Fruit fly (Drosophila melanogaster) whole organism, prepupa: ENCODE data around the gene Sfxn1-3.

Experiments
- Blimp-1 ChIP-seq: fragments of 200-800 bp; sonication (Bioruptor generic); optimal IDR thresholded peaks from 3 replicates; lab custom pipeline; 2017; ENCODE audit warnings: missing biosample characterization, missing genetic modification characterization, mild to moderate bottlenecking, moderate library complexity, missing genetic modification reagents
- CG10669 ChIP-seq: fragments of 200-800 bp; sonication (Bioruptor generic); optimal IDR thresholded peaks from 3 replicates; lab custom pipeline; 2018; ENCODE audit warnings: missing biosample characterization, mild to moderate bottlenecking, missing genetic modification characterization, moderate library complexity
- CG11294 ChIP-seq: fragments of 200-800 bp; sonication (Bioruptor generic); IDR thresholded peaks from 2 replicates; pipeline ENCODE4 v1.3.6; 2022; ENCODE audit warnings: missing biosample characterization, missing genetic modification characterization
- CG11762 ChIP-seq: fragments of 200-800 bp; sonication (Bioruptor generic); optimal IDR thresholded peaks from 3 replicates; lab custom pipeline; 2016; ENCODE audit warnings: missing biosample characterization, missing genetic modification characterization; ENCODE audit not compliant: insufficient read depth
- CG11902 ChIP-seq: fragments of 200-800 bp; sonication (Bioruptor generic); optimal IDR thresholded peaks from 3 replicates; lab custom pipeline; 2016; ENCODE audit warnings: missing biosample characterization, missing genetic modification characterization
- CG15336 ChIP-seq: fragments of 200-800 bp; sonication (Bioruptor generic); IDR thresholded peaks from 2 replicates; pipeline ENCODE4 v1.3.6; 2022; ENCODE audit warnings: missing biosample characterization, missing genetic modification characterization
- CG1621 ChIP-seq: fragments of 200-800 bp; sonication (Bioruptor generic); optimal IDR thresholded peaks from 3 replicates; lab custom pipeline; 2018; ENCODE audit warnings: missing biosample characterization, mild to moderate bottlenecking, missing genetic modification characterization
- CG16779 ChIP-seq: fragments of 200-800 bp; sonication (Bioruptor generic); optimal IDR thresholded peaks from 3 replicates; lab custom pipeline; 2017; ENCODE audit warnings: missing biosample characterization, mild to moderate bottlenecking, missing genetic modification characterization
- CG3032 ChIP-seq: fragments of 200-800 bp; optimal IDR thresholded peaks from 2 replicates; lab custom pipeline; 2019; ENCODE audit warnings: missing biosample characterization, mild to moderate bottlenecking, missing genetic modification characterization, moderate library complexity
- CG32006 ChIP-seq: fragments of 200-800 bp; sonication (Bioruptor generic); optimal IDR thresholded peaks from 3 replicates; lab custom pipeline; 2017; ENCODE audit warnings: missing biosample characterization, mild to moderate bottlenecking, missing genetic modification characterization
- CG34406 ChIP-seq: fragments of 200-800 bp; sonication (Bioruptor generic); optimal IDR thresholded peaks from 3 replicates; lab custom pipeline; 2016; ENCODE audit warnings: missing biosample characterization, missing genetic modification characterization
- CG4318 ChIP-seq: fragments of 200-800 bp; sonication (Bioruptor generic); optimal IDR thresholded peaks from 3 replicates; lab custom pipeline; 2017; ENCODE audit warnings: missing biosample characterization, mild to moderate bottlenecking, missing genetic modification characterization
- CG6163 ChIP-seq: fragments of 200-800 bp; sonication (Bioruptor generic); IDR thresholded peaks from 3 replicates; pipeline ENCODE4 v1.3.6; 2022; ENCODE audit warnings: missing biosample characterization, missing genetic modification characterization
- CG6276 ChIP-seq: fragments of 200-800 bp; sonication (Bioruptor generic); optimal IDR thresholded peaks from 2 replicates; lab custom pipeline; 2017; ENCODE audit warnings: missing biosample characterization, mild to moderate bottlenecking, missing genetic modification characterization
- CG6792 ChIP-seq: fragments of 200-800 bp; sonication (Bioruptor generic); optimal IDR thresholded peaks from 3 replicates; lab custom pipeline; 2016; ENCODE audit warnings: missing biosample characterization, missing genetic modification characterization
- CG6808 ChIP-seq: fragments of 200-800 bp; sonication (Bioruptor generic); optimal IDR thresholded peaks from 3 replicates; lab custom pipeline; 2017; ENCODE audit warnings: missing biosample characterization, missing genetic modification characterization, mild to moderate bottlenecking, moderate library complexity, missing genetic modification reagents
- CG6854 ChIP-seq: fragments of 200-800 bp; sonication (Bioruptor generic); optimal IDR thresholded peaks from 2 replicates; lab custom pipeline; 2017; ENCODE audit warnings: missing biosample characterization, mild to moderate bottlenecking, missing genetic modification characterization
- CG7368 ChIP-seq: fragments of 200-800 bp; sonication (Bioruptor generic); optimal IDR thresholded peaks from 3 replicates; lab custom pipeline; 2016; ENCODE audit warnings: missing biosample characterization, missing genetic modification characterization
- CG8319 ChIP-seq: fragments of 200-800 bp; sonication (Bioruptor generic); optimal IDR thresholded peaks from 3 replicates; lab custom pipeline; 2016; ENCODE audit warnings: missing biosample characterization, missing genetic modification characterization
- CG8632 ChIP-seq: fragments of 200-800 bp; sonication (Bioruptor generic); optimal IDR thresholded peaks from 3 replicates; lab custom pipeline; 2016; ENCODE audit warnings: missing biosample characterization, missing genetic modification characterization
- CG9139 ChIP-seq: fragments of 200-800 bp; sonication (Bioruptor generic); optimal IDR thresholded peaks from 3 replicates; lab custom pipeline; 2017; ENCODE audit warnings: missing biosample characterization, mild to moderate bottlenecking, missing genetic modification characterization
- Eip93F ChIP-seq: fragments of 200-800 bp; sonication (Bioruptor generic); optimal IDR thresholded peaks from 2 replicates; lab custom pipeline; 2016; ENCODE audit warnings: missing biosample characterization, mild to moderate bottlenecking, missing genetic modification characterization
- Ets21C ChIP-seq: fragments of 200-800 bp; sonication (Bioruptor generic); optimal IDR thresholded peaks from 3 replicates; lab custom pipeline; 2016; ENCODE audit warnings: missing biosample characterization, missing genetic modification characterization
- Ets96B ChIP-seq: fragments of 200-800 bp; optimal IDR thresholded peaks from 2 replicates; lab custom pipeline; 2019; ENCODE audit warnings: missing biosample characterization, mild to moderate bottlenecking, missing genetic modification characterization, moderate library complexity
- Gug ChIP-seq: fragments of 200-800 bp; sonication (Bioruptor generic); IDR thresholded peaks from 2 replicates; pipeline ENCODE4 v1.3.6; 2022; ENCODE audit warnings: missing biosample characterization, missing genetic modification characterization
- Hr38 ChIP-seq: sonication (Bioruptor generic); optimal IDR thresholded peaks from 2 replicates; lab custom pipeline; 2016; ENCODE audit warnings: missing biosample characterization, missing genetic modification characterization
- Hr4 ChIP-seq: fragments of 200-800 bp; sonication (Bioruptor generic); optimal IDR thresholded peaks from 3 replicates; lab custom pipeline; 2016; ENCODE audit warnings: missing biosample characterization, missing genetic modification characterization
- Lpt ChIP-seq: fragments of 200-800 bp; sonication (Bioruptor generic); optimal IDR thresholded peaks from 3 replicates; lab custom pipeline; 2016; ENCODE audit warnings: missing biosample characterization, missing genetic modification characterization
- OdsH ChIP-seq: fragments of 200-800 bp; sonication (Bioruptor generic); optimal IDR thresholded peaks from 3 replicates; lab custom pipeline; 2016; ENCODE audit warnings: missing biosample characterization, missing genetic modification characterization
- Smox ChIP-seq: fragments of 200-800 bp; sonication (Bioruptor generic); optimal IDR thresholded peaks from 3 replicates; lab custom pipeline; 2016; ENCODE audit warnings: missing biosample characterization, missing genetic modification characterization
- Sox102F ChIP-seq: fragments of 200-800 bp; sonication (Bioruptor generic); optimal IDR thresholded peaks from 2 replicates; lab custom pipeline; 2016; ENCODE audit warnings: missing biosample characterization, mild to moderate bottlenecking, missing genetic modification characterization
- Sox14 ChIP-seq: fragments of 200-800 bp; sonication (Bioruptor generic); optimal IDR thresholded peaks from 3 replicates; lab custom pipeline; 2016; ENCODE audit warnings: missing biosample characterization, missing genetic modification characterization
- Sox15 ChIP-seq: fragments of 200-800 bp; sonication (Bioruptor generic); optimal IDR thresholded peaks from 3 replicates; lab custom pipeline; 2016; ENCODE audit warnings: missing biosample characterization, missing genetic modification characterization
- achi ChIP-seq: fragments of 200-800 bp; sonication (Bioruptor generic); optimal IDR thresholded peaks from 3 replicates; lab custom pipeline; 2016; ENCODE audit warnings: missing biosample characterization, missing genetic modification characterization
- acj6 ChIP-seq: fragments of 200-800 bp; sonication (Bioruptor generic); optimal IDR thresholded peaks from 3 replicates; lab custom pipeline; 2016; ENCODE audit warnings: missing biosample characterization, missing genetic modification characterization
- cyc ChIP-seq: fragments of 200-800 bp; sonication (Bioruptor generic); optimal IDR thresholded peaks from 3 replicates; lab custom pipeline; 2016; ENCODE audit warnings: missing biosample characterization, missing genetic modification characterization
- dsx ChIP-seq: fragments of 200-800 bp; optimal IDR thresholded peaks from 3 replicates; lab custom pipeline; 2019; ENCODE audit warnings: missing biosample characterization, mild to moderate bottlenecking, missing genetic modification characterization, moderate library complexity; ENCODE audit not compliant: poor library complexity, severe bottlenecking
- eg ChIP-seq: fragments of 200-800 bp; sonication (Bioruptor generic); IDR thresholded peaks from 3 replicates; pipeline ENCODE4 v1.3.6; 2022; ENCODE audit warnings: missing biosample characterization, missing genetic modification characterization
- esn ChIP-seq: fragments of 200-800 bp; sonication (Bioruptor generic); optimal IDR thresholded peaks from 2 replicates; lab custom pipeline; 2016; ENCODE audit warnings: missing biosample characterization, mild to moderate bottlenecking, missing genetic modification characterization, moderate library complexity
- fd85E ChIP-seq: fragments of 200-800 bp; sonication (Bioruptor generic); optimal IDR thresholded peaks from 3 replicates; lab custom pipeline; 2016; ENCODE audit warnings: missing biosample characterization, missing genetic modification characterization
- fkh ChIP-seq: fragments of 200-800 bp; sonication (Bioruptor generic); optimal IDR thresholded peaks from 3 replicates; lab custom pipeline; 2017; ENCODE audit warnings: missing biosample characterization, mild to moderate bottlenecking, missing genetic modification characterization, moderate library complexity
- net ChIP-seq: fragments of 200-800 bp; sonication (Bioruptor generic); optimal IDR thresholded peaks from 3 replicates; lab custom pipeline; 2016; ENCODE audit warnings: missing biosample characterization, missing genetic modification characterization
- pdm3 ChIP-seq: fragments of 200-800 bp; sonication (Bioruptor generic); optimal IDR thresholded peaks from 3 replicates; lab custom pipeline; 2016; ENCODE audit warnings: missing biosample characterization, missing genetic modification characterization
- salr ChIP-seq, 2 experiments: fragments of 200-800 bp; sonication (Bioruptor generic); optimal IDR thresholded peaks; 3 replicates each; lab custom pipeline; 2016 to 2018; ENCODE audit warnings: missing biosample characterization in 2 of 2, missing genetic modification characterization in 2 of 2, mild to moderate bottlenecking in 1 of 2
- topi ChIP-seq: fragments of 200-800 bp; sonication (Bioruptor generic); optimal IDR thresholded peaks from 3 replicates; lab custom pipeline; 2016; ENCODE audit warnings: missing biosample characterization, missing genetic modification characterization
- vri ChIP-seq: fragments of 200-800 bp; sonication (Bioruptor generic); optimal IDR thresholded peaks from 3 replicates; lab custom pipeline; 2016; ENCODE audit warnings: missing biosample characterization, mild to moderate bottlenecking, missing genetic modification characterization

Sfxn1-3 gene

dm6 chr3R:4353569-4353968 lies 24.8 kb upstream of the Sfxn1-3 start:
- no peak for TF ChIP-seq CG15336 (GFP tag; lab: Robert Waterston, UW)
- TF ChIP-seq CG11762 = no peak
- TF ChIP-seq CG11294 (GFP tag; lab: Robert Waterston, UW) = no peak
- TF ChIP-seq Ets96B (tag; lab: Kevin White, UChicago) = no peak
- TF ChIP-seq acj6 = no peak
- no peak for TF ChIP-seq eg (GFP tag; lab: Robert Waterston, UW)
- TF ChIP-seq esn (GFP tag; lab: Kevin White, UChicago) = no peak

- TF ChIP-seq dsx (GFP tag; lab: Kevin White, UChicago) (no peak), CG4318 (GFP tag; lab: Kevin White, UChicago) (no peak), CG10669 (GFP tag; lab: Kevin White, UChicago) (no peak), Sox15 (GFP tag; lab: Kevin White, UChicago) (no peak), Sox14 (GFP tag; lab: Kevin White, UChicago) (no peak), CG16779 (tag; lab: Kevin White, UChicago) (peak; percentile 13), Ets96B (tag; lab: Kevin White, UChicago) (no peak), net (GFP tag; lab: Kevin White, UChicago) (peak; percentile 8)
Observed at dm6 chr3R:4359625-4360024, 18.8 kb upstream of the Sfxn1-3 start, which contains the start of gene CG1090. Gene CG1090, plus strand, starts transcription at chr3R:4359883.

dm6 chr3R:4360668-4361110 lies 17.7 kb upstream of the Sfxn1-3 start:
- peak; percentile 25 for TF ChIP-seq CG1621
- no peak for TF ChIP-seq Blimp-1
- peak; percentile 36 for TF ChIP-seq Lpt (GFP tag; lab: Kevin White, UChicago)
- TF ChIP-seq CG6854 (GFP tag; lab: Kevin White, UChicago) = peak; percentile 19
- no peak for TF ChIP-seq salr (GFP tag; optimal IDR thresholded peaks at IDR 0.05; lab: Kevin White, UChicago)
- no peak for TF ChIP-seq CG3032
- no peak for TF ChIP-seq Smox (GFP tag; lab: Kevin White, UChicago)
- no peak for TF ChIP-seq Sox15 (GFP tag; lab: Kevin White, UChicago)
- TF ChIP-seq vri (GFP tag; lab: Kevin White, UChicago) = peak; percentile 8
- no peak for TF ChIP-seq CG15336 (GFP tag; lab: Robert Waterston, UW)
- TF ChIP-seq Sox102F (GFP tag; lab: Kevin White, UChicago) = peak; percentile 13
- no peak for TF ChIP-seq CG6792 (GFP tag; lab: Kevin White, UChicago)
- peak; percentile 5 for TF ChIP-seq CG6276 (GFP tag; lab: Kevin White, UChicago)
- peak; percentile 12 for TF ChIP-seq topi (GFP tag; lab: Kevin White, UChicago)
- no peak for TF ChIP-seq achi (GFP tag; lab: Kevin White, UChicago)
- no peak for TF ChIP-seq Hr4
- no peak for TF ChIP-seq CG11294 (GFP tag; lab: Robert Waterston, UW)
- peak; percentile 11 for TF ChIP-seq net (GFP tag; lab: Kevin White, UChicago)
- 0 out of 2 replicates have a peak, but pooled peaks have one; percentile 10 for TF ChIP-seq Gug (GFP tag; lab: Robert Waterston, UW)
- no peak for TF ChIP-seq CG8632 (GFP tag; lab: Kevin White, UChicago)
- peak; percentile 24 for TF ChIP-seq CG11902 (GFP tag; lab: Kevin White, UChicago)
- no peak for TF ChIP-seq Eip93F (GFP tag; lab: Kevin White, UChicago)
- peak; percentile 3 for TF ChIP-seq CG7368 (GFP tag; lab: Kevin White, UChicago)
- no peak for TF ChIP-seq pdm3 (GFP tag; lab: Kevin White, UChicago)
- no peak for TF ChIP-seq CG4318 (GFP tag; lab: Kevin White, UChicago)
- no peak for TF ChIP-seq OdsH
- TF ChIP-seq CG6808 (GFP tag; lab: Kevin White, UChicago) = no peak
- no peak for TF ChIP-seq CG11762
- no peak for TF ChIP-seq fd85E (GFP tag; lab: Kevin White, UChicago)
- TF ChIP-seq Ets21C = no peak
- TF ChIP-seq fkh (GFP tag; lab: Kevin White, UChicago) = no peak
- TF ChIP-seq Sox14 (GFP tag; lab: Kevin White, UChicago) = peak; percentile 12
- TF ChIP-seq CG9139 (GFP tag; lab: Kevin White, UChicago) = no peak
- no peak for TF ChIP-seq cyc (GFP tag; lab: Kevin White, UChicago)
- no peak for TF ChIP-seq CG8319 (GFP tag; lab: Kevin White, UChicago)
- TF ChIP-seq CG32006 = no peak
- TF ChIP-seq Hr38 (GFP tag; lab: Kevin White, UChicago) = no peak
- no peak; the same call in 2 of the 3 replicates for TF ChIP-seq eg (GFP tag; lab: Robert Waterston, UW)
- TF ChIP-seq CG34406 (GFP tag; lab: Kevin White, UChicago) = no peak
- peak; percentile 42 for TF ChIP-seq dsx (GFP tag; lab: Kevin White, UChicago)
- TF ChIP-seq CG6163 (GFP tag; lab: Robert Waterston, UW) = no peak
